Worm (Caenorhabditis elegans) whole organism, midembryonic: ENCODE measurements around the gene cyp-14A5.

ENCODE experiments used
- T22C8.4 ChIP-seq: fragments of 200-800 bp; sonication (Bioruptor generic); IDR thresholded peaks from 2 replicates; pipeline ENCODE4 v1.3.6; 2022; ENCODE audit warnings: missing genetic modification characterization, missing compliant biosample characterization
- cog-1 ChIP-seq: sonication (generic microtip); optimal IDR thresholded peaks from 2 replicates; lab custom pipeline; 2016; ENCODE audit warnings: missing genetic modification characterization, missing compliant biosample characterization
- flt-1 ChIP-seq: fragments of 200-800 bp; sonication (Bioruptor generic); IDR thresholded peaks from 2 replicates; pipeline ENCODE4 v1.3.6; 2022; ENCODE audit warnings: missing genetic modification characterization, missing compliant biosample characterization
- klf-2 ChIP-seq: fragments of 200-800 bp; sonication (Bioruptor generic); conservative IDR thresholded peaks from 2 replicates; pipeline ENCODE4 v1.3.6; 2022; ENCODE audit warnings: missing genetic modification reagents, missing genetic modification characterization, missing compliant biosample characterization
- med-1 ChIP-seq: sonication (generic microtip); optimal IDR thresholded peaks from 2 replicates; lab custom pipeline; 2017; ENCODE audit warnings: missing genetic modification characterization, mild to moderate bottlenecking, missing compliant biosample characterization, antibody characterized with exemption, missing genetic modification reagents; ENCODE audit not compliant: insufficient read depth
- ref-1 ChIP-seq: fragments of 200-800 bp; sonication (Bioruptor generic); conservative IDR thresholded peaks from 2 replicates; pipeline ENCODE4 v1.3.6; 2022; ENCODE audit warnings: missing genetic modification reagents, missing genetic modification characterization, missing compliant biosample characterization
- tab-1 ChIP-seq: fragments of 200-800 bp; sonication (Bioruptor generic); IDR thresholded peaks from 2 replicates; pipeline ENCODE4 v1.3.6; 2022; ENCODE audit warnings: missing genetic modification characterization, missing compliant biosample characterization
- ztf-23 ChIP-seq: fragments of 200-800 bp; sonication (Bioruptor generic); IDR thresholded peaks from 2 replicates; pipeline ENCODE4 v1.3.6; 2022; ENCODE audit warnings: missing genetic modification reagents, missing genetic modification characterization, missing compliant biosample characterization
- ztf-29 ChIP-seq: fragments of 200-800 bp; sonication (Bioruptor generic); IDR thresholded peaks from 2 replicates; pipeline ENCODE4 v1.3.6; 2022; ENCODE audit warnings: missing genetic modification reagents, missing genetic modification characterization, missing compliant biosample characterization

DNA sequence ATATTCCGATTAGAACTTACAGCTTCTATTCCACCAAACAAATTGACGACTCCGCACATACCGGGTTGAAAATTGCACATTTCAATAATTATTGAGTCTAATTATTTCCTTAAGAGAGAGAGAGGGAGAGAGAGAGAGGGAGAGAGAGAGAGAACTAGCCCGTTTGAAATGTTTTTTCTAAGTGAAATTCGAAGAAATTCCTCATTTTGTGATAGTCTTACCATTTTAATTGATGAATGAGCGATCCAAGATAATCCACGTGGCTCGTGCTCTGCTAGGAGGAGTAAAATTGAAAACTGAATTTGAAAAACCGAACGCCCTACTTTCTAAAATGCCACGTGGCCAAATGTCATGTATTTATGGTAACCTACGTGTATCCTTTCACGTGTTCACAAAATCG, 9.4 kb upstream of the cyp-14A5 start, which contains the start of gene F08F3.8:
- TF ChIP-seq tab-1 (GFP tag; lab: Robert Waterston, UW) (no peak), T22C8.4 (GFP tag; lab: Robert Waterston, UW) (no peak), klf-2 (GFP tag; lab: Robert Waterston, UW) (no peak), ref-1 (GFP tag; lab: Robert Waterston, UW) (no peak), med-1 (GFP tag; lab: Kevin White, UChicago) (no peak), ztf-23 (GFP tag; lab: Robert Waterston, UW) (no peak), flt-1 (GFP tag; lab: Robert Waterston, UW) (no peak), cog-1 (tag; lab: Kevin White, UChicago) (no peak), ztf-29 (GFP tag; lab: Robert Waterston, UW) (no peak)
